Worm (Caenorhabditis elegans) whole organism, mixed stage, embryonic: ENCODE results near the gene F12E12.6.

Experiments used
- M03D4.4 ChIP-seq: sonication (generic microtip); optimal IDR thresholded peaks from 2 replicates; lab custom pipeline; 2017; ENCODE audit warnings: mild to moderate bottlenecking, missing genetic modification characterization, missing compliant biosample characterization
- bed-3 ChIP-seq: fragments of 200-800 bp; sonication (Bioruptor generic); optimal IDR thresholded peaks from 3 replicates; lab custom pipeline; 2018; ENCODE audit warnings: mild to moderate bottlenecking, missing genetic modification characterization, moderate library complexity, missing compliant biosample characterization
- blmp-1 ChIP-seq: fragments of 150-350 bp; optimal IDR thresholded peaks from 2 replicates; lab custom pipeline; 2014; ENCODE audit warnings: missing biosample characterization, missing genetic modification characterization
- ceh-39 ChIP-seq: fragments of 150-350 bp; optimal IDR thresholded peaks from 2 replicates; lab custom pipeline; 2014; ENCODE audit warnings: missing biosample characterization, missing genetic modification characterization
- ceh-43 ChIP-seq: fragments of 200-800 bp; sonication (Bioruptor generic); optimal IDR thresholded peaks from 2 replicates; lab custom pipeline; 2018; ENCODE audit warnings: mild to moderate bottlenecking, missing genetic modification characterization, moderate library complexity, missing compliant biosample characterization
- ceh-83 ChIP-seq: fragments of 200-800 bp; sonication (Bioruptor generic); optimal IDR thresholded peaks from 2 replicates; lab custom pipeline; 2018; ENCODE audit warnings: mild to moderate bottlenecking, missing genetic modification characterization, missing compliant biosample characterization
- ces-1 ChIP-seq: fragments of 150-350 bp; optimal IDR thresholded peaks from 2 replicates; lab custom pipeline; 2014; ENCODE audit warnings: missing biosample characterization, missing genetic modification reagents, missing genetic modification characterization
- cnd-1 ChIP-seq: fragments of 200-800 bp; sonication (Bioruptor generic); optimal IDR thresholded peaks from 2 replicates; lab custom pipeline; 2018; ENCODE audit warnings: mild to moderate bottlenecking, missing genetic modification characterization, missing compliant biosample characterization
- drap-1 ChIP-seq: fragments of 200-800 bp; sonication (Bioruptor generic); optimal IDR thresholded peaks from 3 replicates; lab custom pipeline; 2018; ENCODE audit warnings: mild to moderate bottlenecking, missing genetic modification characterization, missing compliant biosample characterization
- elt-1 ChIP-seq: sonication (generic microtip); optimal IDR thresholded peaks from 2 replicates; lab custom pipeline; 2017; ENCODE audit warnings: missing genetic modification characterization, mild to moderate bottlenecking, missing compliant biosample characterization, antibody characterized with exemption, moderate library complexity, borderline replicate concordance; ENCODE audit not compliant: insufficient read depth
- flh-1 ChIP-seq: fragments of 200-800 bp; sonication (Bioruptor generic); optimal IDR thresholded peaks from 2 replicates; lab custom pipeline; 2018; ENCODE audit warnings: mild to moderate bottlenecking, missing genetic modification characterization, moderate library complexity, missing compliant biosample characterization
- hlh-1 ChIP-seq: fragments of 150-350 bp; optimal IDR thresholded peaks from 2 replicates; lab custom pipeline; 2014; ENCODE audit warnings: missing biosample characterization, missing genetic modification reagents, missing genetic modification characterization
- lin-13 ChIP-seq: fragments of 150-350 bp; optimal IDR thresholded peaks from 2 replicates; lab custom pipeline; 2014; ENCODE audit warnings: missing biosample characterization, missing genetic modification characterization
- lin-32 ChIP-seq: fragments of 200-800 bp; sonication (Bioruptor generic); optimal IDR thresholded peaks from 2 replicates; lab custom pipeline; 2018; ENCODE audit warnings: mild to moderate bottlenecking, missing genetic modification characterization, missing compliant biosample characterization
- mab-5 ChIP-seq: fragments of 150-350 bp; optimal IDR thresholded peaks from 2 replicates; lab custom pipeline; 2014; ENCODE audit warnings: missing biosample characterization, missing genetic modification characterization
- mls-2 ChIP-seq: sonication (generic microtip); optimal IDR thresholded peaks from 2 replicates; lab custom pipeline; 2016; ENCODE audit warnings: mild to moderate bottlenecking, missing genetic modification characterization, moderate library complexity, missing compliant biosample characterization
- nhr-12 ChIP-seq: fragments of 150-350 bp; optimal IDR thresholded peaks from 2 replicates; lab custom pipeline; 2014; ENCODE audit warnings: missing biosample characterization, missing genetic modification characterization
- nhr-2 ChIP-seq: fragments of 150-350 bp; optimal IDR thresholded peaks from 2 replicates; lab custom pipeline; 2014; ENCODE audit warnings: missing biosample characterization, missing genetic modification characterization
- nhr-28 ChIP-seq: fragments of 150-350 bp; optimal IDR thresholded peaks from 2 replicates; lab custom pipeline; 2014; ENCODE audit warnings: missing biosample characterization, missing genetic modification characterization
- nhr-76 ChIP-seq: sonication (generic microtip); optimal IDR thresholded peaks from 2 replicates; lab custom pipeline; 2017; ENCODE audit warnings: missing biosample characterization, missing genetic modification characterization
- pha-4 ChIP-seq: fragments of 150-350 bp; optimal IDR thresholded peaks from 2 replicates; lab custom pipeline; 2018; ENCODE audit warnings: missing biosample characterization, missing genetic modification reagents, missing genetic modification characterization
- sem-2 ChIP-seq: fragments of 200-800 bp; sonication (Bioruptor generic); optimal IDR thresholded peaks from 2 replicates; lab custom pipeline; 2018; ENCODE audit warnings: mild to moderate bottlenecking, missing genetic modification characterization, missing compliant biosample characterization
- snpc-4 ChIP-seq: fragments of 150-350 bp; optimal IDR thresholded peaks from 2 replicates; lab custom pipeline; 2014; ENCODE audit warnings: missing biosample characterization, missing genetic modification characterization
- unc-39 ChIP-seq: fragments of 150-350 bp; optimal IDR thresholded peaks from 2 replicates; lab custom pipeline; 2014; ENCODE audit warnings: missing biosample characterization, missing genetic modification characterization
- unc-62 ChIP-seq: fragments of 150-350 bp; optimal IDR thresholded peaks from 2 replicates; lab custom pipeline; 2014; ENCODE audit warnings: missing biosample characterization, missing genetic modification reagents, missing genetic modification characterization
- zip-8 ChIP-seq: fragments of 150-350 bp; optimal IDR thresholded peaks from 2 replicates; lab custom pipeline; 2014; ENCODE audit warnings: missing biosample characterization, missing genetic modification characterization
- ztf-11 ChIP-seq: fragments of 150-350 bp; optimal IDR thresholded peaks from 2 replicates; lab custom pipeline; 2014; ENCODE audit warnings: missing biosample characterization, missing genetic modification characterization

Gene F12E12.6

DNA sequence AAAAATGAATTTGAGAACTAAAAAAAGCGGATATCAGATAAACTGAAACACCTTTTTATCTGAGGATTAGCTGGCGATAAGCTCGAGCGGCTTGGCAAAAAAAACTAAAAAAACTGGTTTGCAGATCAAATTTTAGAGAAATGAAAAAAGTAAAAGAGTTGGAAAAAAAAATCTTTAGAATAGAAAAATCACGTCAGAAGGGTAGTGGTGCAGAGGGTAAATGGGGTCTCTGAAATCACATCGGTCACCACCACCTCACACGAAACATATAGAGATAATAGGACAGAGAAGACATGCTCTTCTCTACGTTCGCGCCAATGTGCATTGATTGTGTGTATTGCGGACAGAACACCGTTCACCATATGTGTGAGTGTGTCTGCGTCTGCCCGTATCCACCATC lies 44.5 kb upstream of the F12E12.6 start:
- TF ChIP-seq nhr-28 (no peak), unc-62 (no peak), lin-13 (tag; lab: Kevin White, UChicago) (no peak), elt-1 (tag; lab: Kevin White, UChicago) (no peak), mab-5 (no peak), snpc-4 (tag; lab: Kevin White, UChicago) (no peak), ceh-39 (tag; lab: Kevin White, UChicago) (no peak)
- TF ChIP-seq, all 35 proteins: peak for 0

DNA sequence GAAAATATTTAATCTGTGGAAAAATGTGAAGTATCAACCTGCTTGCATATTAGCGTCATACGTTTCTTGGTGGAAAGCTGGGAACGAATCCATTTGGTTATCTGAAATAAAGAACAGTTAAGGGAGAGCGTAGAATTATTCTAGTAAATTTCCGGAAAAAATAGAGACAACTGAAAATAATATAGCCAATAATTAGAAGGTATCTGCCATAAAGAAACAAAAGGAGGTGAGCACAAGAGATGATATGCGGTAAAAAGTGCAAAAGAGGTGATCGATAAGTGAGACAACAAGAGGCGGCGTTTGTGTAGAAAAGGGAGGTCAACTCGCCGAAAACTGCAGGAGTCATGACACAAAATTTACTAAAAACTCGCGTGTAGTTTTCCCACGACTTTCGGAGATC lies 42.7 kb upstream of the F12E12.6 start, which contains the start of gene T24E12.11:
T24E12.11 (minus strand) TSS at position 101 of the 400 bp plus-strand sequence.
- TF ChIP-seq zip-8 (tag; lab: Kevin White, UChicago) (no peak), lin-32 (GFP tag; lab: Kevin White, UChicago) (no peak), ceh-39 (tag; lab: Kevin White, UChicago) (no peak), blmp-1 (no peak), M03D4.4 (tag; lab: Kevin White, UChicago) (no peak), sem-2 (GFP tag; lab: Kevin White, UChicago) (no peak), nhr-76 (tag; lab: Kevin White, UChicago) (no peak), pha-4 (tag; lab: Kevin White, UChicago) (no peak), snpc-4 (tag; lab: Kevin White, UChicago) (no peak)

- TF ChIP-seq lin-13 (tag; lab: Kevin White, UChicago) = no peak
- no peak for TF ChIP-seq drap-1
- no peak for TF ChIP-seq nhr-28
- TF ChIP-seq snpc-4 (tag; lab: Kevin White, UChicago) = no peak
- no peak for TF ChIP-seq nhr-12 (tag; lab: Kevin White, UChicago)
- no peak for TF ChIP-seq unc-62
- no peak for TF ChIP-seq ceh-39 (tag; lab: Kevin White, UChicago)
- no peak for TF ChIP-seq nhr-76 (tag; lab: Kevin White, UChicago)
- TF ChIP-seq unc-39 (tag; lab: Kevin White, UChicago) = no peak
- no peak for TF ChIP-seq elt-1 (tag; lab: Kevin White, UChicago)
- no peak for TF ChIP-seq cnd-1 (tag; lab: Kevin White, UChicago)
These were observed 41.1 kb upstream of the F12E12.6 start for ce11 chrII:3777802-3778201.

- TF ChIP-seq ceh-43 (GFP tag; lab: Kevin White, UChicago) (no peak), lin-13 (tag; lab: Kevin White, UChicago) (no peak), hlh-1 (tag; lab: Kevin White, UChicago) (no peak), M03D4.4 (tag; lab: Kevin White, UChicago) (no peak), zip-8 (tag; lab: Kevin White, UChicago) (no peak), ceh-83 (GFP tag; lab: Kevin White, UChicago) (no peak), cnd-1 (tag; lab: Kevin White, UChicago) (no peak), pha-4 (tag; lab: Kevin White, UChicago) (no peak), ztf-11 (tag; lab: Kevin White, UChicago) (no peak), bed-3 (GFP tag; lab: Kevin White, UChicago) (no peak), flh-1 (no peak), unc-39 (tag; lab: Kevin White, UChicago) (no peak), mls-2 (tag; lab: Kevin White, UChicago) (no peak)
These were observed 39.0 kb upstream of the F12E12.6 start, which contains the start of gene T24E12.3 for ce11 chrII:3775719-3776118. Gene T24E12.3 (plus strand): TSS chrII:3776019.

- TF ChIP-seq sem-2 (GFP tag; lab: Kevin White, UChicago) = no peak
- no peak for TF ChIP-seq snpc-4 (tag; lab: Kevin White, UChicago)
- no peak for TF ChIP-seq unc-39 (tag; lab: Kevin White, UChicago)
- no peak for TF ChIP-seq drap-1
- no peak for TF ChIP-seq ceh-43 (GFP tag; lab: Kevin White, UChicago)
- TF ChIP-seq ceh-83 (GFP tag; lab: Kevin White, UChicago) = no peak
- TF ChIP-seq nhr-2 (tag; lab: Kevin White, UChicago) = no peak
These were observed 36.4 kb upstream of the F12E12.6 start, which contains the start of gene T24E12.10 for ce11 chrII:3773130-3773529. Gene T24E12.10 (minus strand): TSS chrII:3773230.

DNA sequence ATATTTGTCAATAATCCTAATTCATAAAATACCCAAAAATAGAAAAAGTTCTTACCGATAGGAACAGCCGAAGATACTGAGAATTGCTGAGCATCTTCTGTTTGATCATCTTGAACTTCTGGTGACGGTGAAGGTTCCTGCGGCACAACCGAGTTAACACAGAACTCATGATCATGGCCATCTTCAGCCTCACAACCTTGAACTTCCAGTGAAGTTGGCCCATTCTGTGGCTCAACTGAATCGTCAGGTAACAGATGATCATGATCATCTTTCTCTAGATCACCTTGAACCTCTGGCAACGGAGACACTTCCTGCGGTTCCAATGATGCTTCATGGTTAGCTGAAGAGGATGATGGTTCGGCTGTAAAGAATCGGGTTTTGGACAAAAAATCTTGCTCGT lies 34.9 kb upstream of the F12E12.6 start:
- no peak for TF ChIP-seq ces-1 (GFP tag; lab: Kevin White, UChicago)
